Worm (Caenorhabditis elegans): ENCODE data around the gene spat-2.

DNA sequence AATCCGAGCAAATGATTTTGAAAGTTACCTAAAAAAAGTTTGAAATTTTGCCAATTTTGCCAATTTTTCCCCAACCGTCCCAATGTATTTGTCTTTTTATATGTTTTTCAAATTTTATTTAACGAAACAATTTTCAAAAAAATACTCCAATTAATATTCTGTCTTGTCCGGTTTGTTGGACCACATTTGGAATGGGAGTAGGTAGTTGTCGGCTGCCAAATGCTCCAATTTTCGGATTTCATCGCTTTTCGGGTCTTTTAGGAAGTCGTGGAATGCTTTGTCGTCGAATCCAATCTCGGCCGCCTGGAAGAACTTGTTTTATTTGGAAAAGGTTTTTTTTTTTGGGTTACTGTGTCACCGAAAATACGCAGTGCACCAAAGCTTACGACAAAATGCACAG, 11.6 kb upstream of the spat-2 start:
- no peak for TF ChIP-seq sem-2 (GFP tag; optimal IDR thresholded peaks at IDR 0.05)
- no peak for TF ChIP-seq unc-39 (tag; optimal IDR thresholded peaks at IDR 0.05)
- no peak for TF ChIP-seq lin-13 (tag; optimal IDR thresholded peaks at IDR 0.05)
- TF ChIP-seq sptf-1 (tag; optimal IDR thresholded peaks at IDR 0.05), result no peak
- no peak for TF ChIP-seq elt-1 (tag; optimal IDR thresholded peaks at IDR 0.05; ENCODE audit: borderline replicate concordance, insufficient read depth)
- no peak for TF ChIP-seq lsy-2 (tag; optimal IDR thresholded peaks at IDR 0.05)
- TF ChIP-seq ces-1 (GFP tag; optimal IDR thresholded peaks at IDR 0.05), result no peak
- no peak for TF ChIP-seq nhr-76 (tag; optimal IDR thresholded peaks at IDR 0.05)
- TF ChIP-seq pha-4 (tag; optimal IDR thresholded peaks at IDR 0.05), result no peak
- no peak for TF ChIP-seq unc-62 (GFP tag; optimal IDR thresholded peaks at IDR 0.05)
- no peak for TF ChIP-seq nhr-237 (tag; optimal IDR thresholded peaks at IDR 0.05)
- TF ChIP-seq elt-3 (tag; optimal IDR thresholded peaks at IDR 0.05), result no peak
- no peak for TF ChIP-seq nhr-28 (tag; optimal IDR thresholded peaks at IDR 0.05)

Data from whole organism, mixed stage, embryonic.